Worm (Caenorhabditis elegans) whole organism, midembryonic: ENCODE results near the gene B0361.4.

Source experiments
- med-1 ChIP-seq: sonication (generic microtip); optimal IDR thresholded peaks from 2 replicates; lab custom pipeline; 2017; ENCODE audit warnings: missing genetic modification characterization, mild to moderate bottlenecking, missing compliant biosample characterization, antibody characterized with exemption, missing genetic modification reagents; ENCODE audit not compliant: insufficient read depth
- ref-1 ChIP-seq: fragments of 200-800 bp; sonication (Bioruptor generic); conservative IDR thresholded peaks from 2 replicates; pipeline ENCODE4 v1.3.6; 2022; ENCODE audit warnings: missing genetic modification reagents, missing genetic modification characterization, missing compliant biosample characterization
- tab-1 ChIP-seq: fragments of 200-800 bp; sonication (Bioruptor generic); IDR thresholded peaks from 2 replicates; pipeline ENCODE4 v1.3.6; 2022; ENCODE audit warnings: missing genetic modification characterization, missing compliant biosample characterization
- ztf-29 ChIP-seq: fragments of 200-800 bp; sonication (Bioruptor generic); IDR thresholded peaks from 2 replicates; pipeline ENCODE4 v1.3.6; 2022; ENCODE audit warnings: missing genetic modification reagents, missing genetic modification characterization, missing compliant biosample characterization

DNA sequence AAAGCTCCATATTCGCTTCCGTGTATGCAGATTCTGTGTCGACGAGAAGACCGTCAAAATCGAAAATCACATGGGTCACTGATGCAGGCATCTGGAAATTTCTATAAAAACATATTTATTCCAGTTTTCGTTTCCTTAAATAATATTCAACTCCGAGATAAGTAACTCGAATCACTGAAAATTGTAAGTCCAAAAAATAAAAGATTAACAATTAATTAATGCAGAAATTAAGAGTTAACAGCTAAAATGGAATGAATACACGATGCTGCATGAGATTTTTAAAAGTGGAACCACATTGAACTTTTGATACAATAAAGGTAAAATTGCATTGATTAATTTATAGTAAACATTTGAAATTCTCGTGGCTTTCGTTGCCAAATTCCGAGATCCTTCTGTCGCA lies 27.9 kb upstream of the B0361.4 start, which contains the start of gene R151.10:
- TF ChIP-seq med-1 (GFP tag; lab: Kevin White, UChicago) (no peak), ztf-29 (no peak), tab-1 (GFP tag; lab: Robert Waterston, UW) (no peak), ref-1 (GFP tag; lab: Robert Waterston, UW) (no peak)
